Fruit fly (Drosophila melanogaster) whole organism, embryonic: ENCODE data around the gene Cont.

Experiments used
- Aef1 ChIP-seq: fragments of 200-800 bp; sonication (Bioruptor generic); IDR thresholded peaks from 3 replicates; pipeline ENCODE4 v1.3.6; 2022; ENCODE audit warnings: missing biosample characterization, missing genetic modification characterization
- CG1233 ChIP-seq: fragments of 200-800 bp; sonication (Bioruptor generic); optimal IDR thresholded peaks from 4 replicates; lab custom pipeline; 2018; ENCODE audit warnings: missing biosample characterization, mild to moderate bottlenecking, missing genetic modification characterization
- CG18011 ChIP-seq: fragments of 200-800 bp; sonication (Bioruptor generic); optimal IDR thresholded peaks from 2 replicates; lab custom pipeline; 2017; ENCODE audit warnings: missing biosample characterization, missing genetic modification characterization, mild to moderate bottlenecking, moderate library complexity, missing genotype
- CG3281 ChIP-seq: fragments of 200-800 bp; sonication (Bioruptor generic); optimal IDR thresholded peaks from 3 replicates; lab custom pipeline; 2017; ENCODE audit warnings: missing biosample characterization, mild to moderate bottlenecking, missing genetic modification characterization
- CG42726 ChIP-seq: fragments of 200-800 bp; sonication (Bioruptor generic); IDR thresholded peaks from 2 replicates; pipeline ENCODE4 v1.3.6; 2022; ENCODE audit warnings: missing biosample characterization, missing genetic modification characterization; ENCODE audit not compliant: partially characterized antibody
- CG6854 ChIP-seq: fragments of 200-800 bp; sonication (Bioruptor generic); optimal IDR thresholded peaks from 3 replicates; lab custom pipeline; 2017; ENCODE audit warnings: missing biosample characterization, mild to moderate bottlenecking, missing genetic modification characterization
- Pdp1 ChIP-seq, 2 experiments: fragments of 200-800 bp; sonication (Bioruptor generic); optimal IDR thresholded peaks; 3 replicates each; lab custom pipeline; 2016; ENCODE audit warnings: missing biosample characterization in 2 of 2, missing genetic modification characterization in 2 of 2, mild to moderate bottlenecking in 1 of 2, moderate library complexity in 1 of 2
- Sox102F ChIP-seq: fragments of 200-800 bp; sonication (Bioruptor generic); optimal IDR thresholded peaks from 2 replicates; lab custom pipeline; 2018; ENCODE audit warnings: missing biosample characterization, mild to moderate bottlenecking, missing genetic modification characterization, moderate library complexity
- YL-1 ChIP-seq: fragments of 200-800 bp; sonication (Bioruptor generic); optimal IDR thresholded peaks from 3 replicates; lab custom pipeline; 2017; ENCODE audit warnings: missing biosample characterization, mild to moderate bottlenecking, missing genetic modification characterization
- ewg ChIP-seq: fragments of 200-800 bp; sonication (Bioruptor generic); optimal IDR thresholded peaks from 3 replicates; lab custom pipeline; 2017; ENCODE audit warnings: mild to moderate bottlenecking, missing biosample characterization, missing genetic modification reagents, missing genetic modification characterization
- sima ChIP-seq: fragments of 200-800 bp; sonication (Bioruptor generic); optimal IDR thresholded peaks from 2 replicates; lab custom pipeline; 2016; ENCODE audit warnings: missing biosample characterization, missing genetic modification characterization

DNA sequence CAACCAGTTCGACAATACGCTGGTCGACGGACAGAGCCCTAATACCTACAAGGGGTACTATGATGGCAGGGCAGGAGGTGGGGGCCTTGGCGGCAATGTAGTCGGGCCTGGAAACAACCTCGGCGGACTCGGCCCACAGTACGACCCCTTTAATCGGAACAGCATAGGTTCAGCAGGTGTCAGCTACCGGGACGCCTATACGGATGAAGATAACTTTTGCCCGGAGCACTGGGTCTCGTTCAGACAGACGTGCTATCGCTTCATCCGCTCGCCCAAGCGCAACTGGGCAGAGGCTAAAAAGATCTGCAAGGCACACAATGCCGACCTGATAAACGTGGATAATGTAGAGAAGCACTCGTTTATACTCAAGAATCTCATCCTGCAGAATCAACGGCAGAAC is 1.1 kb downstream of the Cont start:
- TF ChIP-seq CG42726 (GFP tag; lab: Robert Waterston, UW) (no peak), Aef1 (GFP tag; lab: Robert Waterston, UW) (no peak), Sox102F (GFP tag; lab: Kevin White, UChicago) (no peak), Pdp1 (GFP tag; optimal IDR thresholded peaks at IDR 0.05; lab: Kevin White, UChicago) (no peak), ewg (GFP tag; lab: Kevin White, UChicago) (no peak), YL-1 (no peak), CG1233 (no peak), sima (GFP tag; lab: Kevin White, UChicago) (no peak), CG3281 (GFP tag; lab: Kevin White, UChicago) (no peak), CG18011 (GFP tag; lab: Kevin White, UChicago) (no peak), CG6854 (GFP tag; lab: Kevin White, UChicago) (no peak)
